Worm (Caenorhabditis elegans) whole organism, L4 larva: ENCODE measurements around the gene lgc-27.

ENCODE experiments used
- R02D3.7 ChIP-seq: fragments of 150-350 bp; sonication (generic microtip); optimal IDR thresholded peaks from 3 replicates; lab custom pipeline; 2014; ENCODE audit warnings: missing biosample characterization, missing genetic modification characterization
- Y48G9A.11 ChIP-seq: fragments of 200-800 bp; sonication (Bioruptor generic); IDR thresholded peaks from 2 replicates; pipeline ENCODE4 v1.3.6; 2022; ENCODE audit warnings: missing genetic modification reagents, missing genetic modification characterization, missing compliant biosample characterization
- ceh-62 ChIP-seq: sonication (generic microtip); optimal IDR thresholded peaks from 2 replicates; lab custom pipeline; 2017; ENCODE audit warnings: missing biosample characterization, missing genetic modification characterization
- ceh-82 ChIP-seq: sonication (generic microtip); optimal IDR thresholded peaks from 2 replicates; lab custom pipeline; 2017; ENCODE audit warnings: missing biosample characterization, missing genetic modification characterization
- dpl-1 ChIP-seq: fragments of 150-350 bp; optimal IDR thresholded peaks from 2 replicates; lab custom pipeline; 2014; ENCODE audit warnings: missing biosample characterization, missing genetic modification reagents, missing genetic modification characterization
- fos-1 ChIP-seq: fragments of 150-350 bp; optimal IDR thresholded peaks from 2 replicates; lab custom pipeline; 2014; ENCODE audit warnings: missing biosample characterization, missing genetic modification characterization
- mxl-3 ChIP-seq: fragments of 200-800 bp; sonication (Bioruptor generic); optimal IDR thresholded peaks from 2 replicates; lab custom pipeline; 2018; ENCODE audit warnings: mild to moderate bottlenecking, missing genetic modification characterization, missing compliant biosample characterization
- nhr-11 ChIP-seq: fragments of 150-350 bp; optimal IDR thresholded peaks from 2 replicates; lab custom pipeline; 2014; ENCODE audit warnings: missing biosample characterization, missing genetic modification characterization
- nhr-77 ChIP-seq: fragments of 150-350 bp; optimal IDR thresholded peaks from 2 replicates; lab custom pipeline; 2014; ENCODE audit warnings: missing biosample characterization, missing genetic modification characterization
- pha-4 ChIP-seq, 2 experiments: fragments of 150-350 bp in 1 of 2; fragments of 200-800 bp in 1 of 2; sonication (Bioruptor generic) in 1 of 2; IDR thresholded peaks in 1 of 2; optimal IDR thresholded peaks in 1 of 2; 2 replicates each; pipeline versions ENCODE4 v1.3.6 to Lab custom; 2014 to 2022; ENCODE audit warnings: missing genetic modification characterization in 2 of 2, missing genetic modification reagents in 2 of 2, missing biosample characterization in 1 of 2, missing compliant biosample characterization in 1 of 2
- zip-2 ChIP-seq: fragments of 150-350 bp; optimal IDR thresholded peaks from 2 replicates; lab custom pipeline; 2014; ENCODE audit warnings: missing biosample characterization, missing genetic modification characterization

- no peak for TF ChIP-seq dpl-1 (GFP tag; lab: Kevin White, UChicago)
- TF ChIP-seq fos-1 (tag; lab: Kevin White, UChicago), result no peak
- no peak for TF ChIP-seq pha-4 (GFP tag; IDR thresholded peaks at IDR 0.05; lab: Robert Waterston, UW)
- TF ChIP-seq pha-4 (tag; optimal IDR thresholded peaks at IDR 0.05; lab: Kevin White, UChicago), result no peak
- TF ChIP-seq mxl-3 (GFP tag; lab: Kevin White, UChicago), result no peak
- no peak for TF ChIP-seq zip-2 (tag; lab: Kevin White, UChicago)
- TF ChIP-seq Y48G9A.11 (GFP tag; lab: Robert Waterston, UW), result no peak
- TF ChIP-seq ceh-62, result no peak
- TF ChIP-seq ceh-82, result no peak
- no peak for TF ChIP-seq nhr-77 (tag; lab: Kevin White, UChicago)
- TF ChIP-seq R02D3.7 (tag; lab: Kevin White, UChicago), result no peak
- no peak for TF ChIP-seq nhr-11
Measured at ce11 chrII:4619700-4620099, 29.2 kb upstream of the lgc-27 start, which contains the start of gene clec-138.
